Worm (Caenorhabditis elegans): ENCODE measurements around the gene srt-31.

srt-31 gene

DNA sequence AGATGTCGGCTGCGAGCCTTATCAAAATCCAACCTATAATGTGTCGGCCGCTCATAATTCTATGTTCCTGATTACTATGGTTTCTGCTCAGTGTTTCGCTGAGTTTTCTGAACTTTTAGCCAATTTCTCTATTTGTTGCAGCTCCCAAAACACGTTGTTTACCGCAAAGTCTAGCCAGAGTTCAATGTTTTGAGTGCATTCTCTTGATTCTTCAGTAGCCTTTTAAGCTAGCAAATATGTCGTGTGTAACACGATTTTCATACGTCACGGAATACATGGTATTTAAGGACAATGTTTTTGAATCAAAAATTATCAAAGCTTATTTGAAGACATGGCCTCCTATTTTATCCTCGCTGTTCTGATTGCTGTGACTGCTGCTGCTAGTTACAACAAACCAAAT, 32.5 kb downstream of the srt-31 start, which contains the start of gene srlf-19:
srlf-19 (plus strand) TSS at position 301 of the 400 bp plus-strand sequence.
- TF ChIP-seq sma-3 (GFP tag; optimal IDR thresholded peaks at IDR 0.05) (no peak), lsy-2 (tag; optimal IDR thresholded peaks at IDR 0.05) (no peak), alr-1 (tag; optimal IDR thresholded peaks at IDR 0.05) (no peak), mbf-1 (tag; optimal IDR thresholded peaks at IDR 0.05) (no peak), F13H6.1 (tag; optimal IDR thresholded peaks at IDR 0.05) (no peak), nhr-25 (tag; optimal IDR thresholded peaks at IDR 0.05) (no peak), peb-1 (tag; optimal IDR thresholded peaks at IDR 0.05) (no peak), zag-1 (tag; optimal IDR thresholded peaks at IDR 0.05) (no peak), Y55F3AM.14 (GFP tag; optimal IDR thresholded peaks at IDR 0.05) (no peak), sma-9 (GFP tag; optimal IDR thresholded peaks at IDR 0.05) (no peak), sma-9 (tag; optimal IDR thresholded peaks at IDR 0.05) (no peak), elt-3 (tag; optimal IDR thresholded peaks at IDR 0.05) (no peak)

DNA sequence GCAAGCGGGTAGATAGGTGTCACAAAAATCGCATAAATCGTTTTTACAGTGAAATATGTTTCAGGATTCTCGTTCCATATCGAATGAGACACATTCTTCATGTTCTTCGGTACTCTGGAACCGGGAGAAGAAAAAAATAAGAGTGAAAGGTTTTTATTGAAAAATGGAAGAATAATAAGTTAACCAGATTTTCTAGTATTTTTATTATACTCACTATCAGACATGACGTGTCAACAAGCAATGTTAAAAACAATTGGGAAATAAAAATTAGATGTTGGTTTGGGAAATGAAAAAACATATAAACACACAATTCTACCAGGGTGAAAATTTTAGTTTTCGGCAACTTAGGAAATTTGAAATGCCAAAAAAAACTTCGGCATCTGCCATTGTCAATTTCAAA, 39.7 kb downstream of the srt-31 start, which contains the start of gene srh-37:
srh-37 (minus strand) TSS at position 101 of the 400 bp plus-strand sequence.
- TF ChIP-seq ztf-11 (tag; optimal IDR thresholded peaks at IDR 0.05) = no peak
- TF ChIP-seq dmd-4 (tag; optimal IDR thresholded peaks at IDR 0.05) = no peak
- no peak for TF ChIP-seq nhr-25 (tag; optimal IDR thresholded peaks at IDR 0.05)
- TF ChIP-seq unc-62 (GFP tag; optimal IDR thresholded peaks at IDR 0.05) = no peak

DNA sequence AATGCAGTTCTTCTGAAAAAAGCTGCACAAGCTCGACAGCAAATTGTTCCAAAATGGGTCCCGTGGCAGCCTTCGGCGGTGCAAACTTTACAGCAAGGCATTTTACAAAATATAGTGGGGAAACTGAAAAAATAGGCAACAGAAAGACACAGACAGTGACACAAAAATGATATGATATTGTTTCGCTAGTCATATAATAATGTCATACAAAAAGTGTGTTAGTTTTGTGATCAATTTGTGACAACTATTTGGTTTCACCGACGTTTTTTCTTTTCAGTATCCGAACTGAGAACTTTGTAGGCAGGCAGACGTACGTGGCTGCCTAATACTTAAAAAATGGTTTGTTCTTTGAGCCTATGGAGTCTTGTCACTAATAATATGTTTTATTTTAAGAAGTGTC, 46.8 kb downstream of the srt-31 start, which contains the start of gene nhr-210:
nhr-210 (minus strand) TSS at position 101 of the 400 bp plus-strand sequence.
- no peak for TF ChIP-seq Y55F3AM.14 (GFP tag; optimal IDR thresholded peaks at IDR 0.05)
- TF ChIP-seq fos-1 (tag; optimal IDR thresholded peaks at IDR 0.05) = no peak
- TF ChIP-seq unc-39 (tag; optimal IDR thresholded peaks at IDR 0.05) = no peak
- TF ChIP-seq lin-11 (tag; optimal IDR thresholded peaks at IDR 0.05) = no peak
- no peak for TF ChIP-seq zag-1 (tag; optimal IDR thresholded peaks at IDR 0.05)
- no peak for TF ChIP-seq gmeb-1 (tag; optimal IDR thresholded peaks at IDR 0.05)
- TF ChIP-seq peb-1 (tag; optimal IDR thresholded peaks at IDR 0.05) = no peak
- no peak for TF ChIP-seq ama-1 (optimal IDR thresholded peaks at IDR 0.05)
- no peak for TF ChIP-seq nhr-11 (tag; optimal IDR thresholded peaks at IDR 0.05)
- no peak for TF ChIP-seq ceh-16 (tag; optimal IDR thresholded peaks at IDR 0.05)
- no peak for TF ChIP-seq C34F6.9 (tag; optimal IDR thresholded peaks at IDR 0.05)
- no peak for TF ChIP-seq aly-2 (tag; optimal IDR thresholded peaks at IDR 0.05)

DNA sequence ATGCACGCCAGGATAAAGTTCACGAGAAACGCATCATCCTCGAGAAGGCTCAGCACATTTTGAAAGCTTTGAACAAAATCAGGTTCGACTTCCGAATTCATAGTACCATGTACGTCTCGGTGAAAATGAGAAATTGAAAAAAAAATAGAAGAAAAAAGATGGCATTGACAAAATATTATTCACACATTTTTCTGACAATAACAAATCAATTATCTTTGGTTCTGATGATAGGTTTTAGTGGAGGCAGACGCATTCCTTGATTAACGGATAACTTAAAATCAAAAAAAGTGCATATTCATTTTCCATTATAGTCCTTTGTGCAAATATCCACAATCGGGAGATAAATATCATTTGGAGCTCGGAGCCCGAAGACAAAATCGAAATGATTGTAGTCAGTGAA, 48.8 kb downstream of the srt-31 start, which contains the start of gene srw-107:
srw-107 (minus strand) TSS at position 101 of the 400 bp plus-strand sequence.
- TF ChIP-seq elt-3 (tag; optimal IDR thresholded peaks at IDR 0.05) = no peak
- TF ChIP-seq peb-1 (tag; optimal IDR thresholded peaks at IDR 0.05) = no peak
- no peak for TF ChIP-seq ceh-16 (tag; optimal IDR thresholded peaks at IDR 0.05)
- TF ChIP-seq sma-9 (GFP tag; optimal IDR thresholded peaks at IDR 0.05) = no peak
- TF ChIP-seq sma-9 (tag; optimal IDR thresholded peaks at IDR 0.05) = no peak
- no peak for TF ChIP-seq ZK546.5 (tag; optimal IDR thresholded peaks at IDR 0.05)
- TF ChIP-seq unc-39 (tag; optimal IDR thresholded peaks at IDR 0.05) = no peak
- TF ChIP-seq unc-62 (GFP tag; optimal IDR thresholded peaks at IDR 0.05) = no peak
- TF ChIP-seq mbf-1 (tag; optimal IDR thresholded peaks at IDR 0.05) = no peak
- TF ChIP-seq ztf-1 (GFP tag; conservative IDR thresholded peaks at IDR 0.05) = no peak
- no peak for TF ChIP-seq nhr-23 (tag; optimal IDR thresholded peaks at IDR 0.05)
- no peak for TF ChIP-seq lsy-2 (tag; optimal IDR thresholded peaks at IDR 0.05)

- TF ChIP-seq elt-3 (tag; optimal IDR thresholded peaks at IDR 0.05) (no peak), lin-39 (tag; optimal IDR thresholded peaks at IDR 0.05) (no peak), sma-9 (GFP tag; optimal IDR thresholded peaks at IDR 0.05) (peak; percentile 10), sma-9 (tag; optimal IDR thresholded peaks at IDR 0.05) (no peak), ZK546.5 (tag; optimal IDR thresholded peaks at IDR 0.05) (no peak), lin-11 (tag; optimal IDR thresholded peaks at IDR 0.05) (no peak), ama-1 (optimal IDR thresholded peaks at IDR 0.05) (no peak)
Measured at ce11 chrV:524058-524457, 51.4 kb downstream of the srt-31 start, which contains the start of gene lipl-3. Gene lipl-3, minus strand, starts transcription at chrV:524218.
